Fruit fly (Drosophila melanogaster) whole organism, adult: ENCODE data around the gene CG42525.

Source experiments
- CG11617 ChIP-seq: fragments of 200-800 bp; sonication (Bioruptor generic); optimal IDR thresholded peaks from 2 replicates; lab custom pipeline; 2017; ENCODE audit warnings: mild to moderate bottlenecking, missing biosample characterization, missing genetic modification reagents, missing genetic modification characterization
- CG12768 ChIP-seq: fragments of 200-800 bp; sonication (Bioruptor generic); optimal IDR thresholded peaks from 2 replicates; lab custom pipeline; 2017; ENCODE audit warnings: missing biosample characterization, missing genetic modification characterization, mild to moderate bottlenecking, moderate library complexity, missing genetic modification reagents
- CG1620 ChIP-seq: fragments of 200-800 bp; sonication (Bioruptor generic); optimal IDR thresholded peaks from 2 replicates; lab custom pipeline; 2016; ENCODE audit warnings: missing biosample characterization, missing genetic modification characterization
- CG33017 ChIP-seq: fragments of 200-800 bp; sonication (Bioruptor generic); optimal IDR thresholded peaks from 2 replicates; lab custom pipeline; 2018; ENCODE audit warnings: missing biosample characterization, mild to moderate bottlenecking, missing genetic modification characterization, moderate library complexity
- CG5204 ChIP-seq: fragments of 200-800 bp; sonication (Bioruptor generic); optimal IDR thresholded peaks from 2 replicates; lab custom pipeline; 2016; ENCODE audit warnings: missing biosample characterization, missing genetic modification characterization
- CG7045 ChIP-seq: fragments of 200-800 bp; sonication (Bioruptor generic); optimal IDR thresholded peaks from 2 replicates; lab custom pipeline; 2017; ENCODE audit warnings: missing biosample characterization, mild to moderate bottlenecking, missing genetic modification characterization
- Crg-1 ChIP-seq: fragments of 200-800 bp; sonication (Bioruptor generic); optimal IDR thresholded peaks from 2 replicates; lab custom pipeline; 2016; ENCODE audit warnings: missing biosample characterization, missing genetic modification characterization
- Hr96 ChIP-seq: fragments of 200-800 bp; sonication (Bioruptor generic); optimal IDR thresholded peaks from 2 replicates; lab custom pipeline; 2016; ENCODE audit warnings: missing biosample characterization, missing genetic modification characterization
- Mnt ChIP-seq: fragments of 200-800 bp; sonication (Bioruptor generic); optimal IDR thresholded peaks from 2 replicates; lab custom pipeline; 2016; ENCODE audit warnings: missing biosample characterization, mild to moderate bottlenecking, missing genetic modification characterization
- cnc ChIP-seq, 2 experiments: fragments of >200 bp; optimal IDR thresholded peaks; 2 replicates each; lab custom pipeline; 2017
- kay ChIP-seq: fragments of 200-800 bp; sonication (Bioruptor generic); peaks from one replicate; lab custom pipeline; 2016; ENCODE audit warnings: missing biosample characterization, missing genetic modification characterization, borderline replicate concordance
- ovo ChIP-seq: fragments of 200-800 bp; sonication (Bioruptor generic); optimal IDR thresholded peaks from 2 replicates; lab custom pipeline; 2016; ENCODE audit warnings: missing biosample characterization, missing genetic modification characterization
- pad ChIP-seq: fragments of 200-800 bp; sonication (Bioruptor generic); optimal IDR thresholded peaks from 3 replicates; lab custom pipeline; 2017; ENCODE audit warnings: missing biosample characterization, missing genetic modification characterization, mild to moderate bottlenecking, moderate library complexity, missing genetic modification reagents
- toe ChIP-seq: fragments of 200-800 bp; sonication (Bioruptor generic); optimal IDR thresholded peaks from 2 replicates; lab custom pipeline; 2016; ENCODE audit warnings: missing biosample characterization, missing genetic modification characterization

dm6 chr3L:3159309-3160194 lies 30.0 kb downstream of the CG42525 start, which contains the start of the genes ND-30 and CG15812:
- no peak for TF ChIP-seq ovo
- no peak for TF ChIP-seq CG12768 (GFP tag; lab: Kevin White, UChicago)
- no peak for TF ChIP-seq CG7045 (GFP tag; lab: Kevin White, UChicago)
- no peak for TF ChIP-seq toe (GFP tag; lab: Kevin White, UChicago)
- TF ChIP-seq pad (GFP tag; lab: Kevin White, UChicago): no peak
- peak; percentile 53 for TF ChIP-seq CG11617 (GFP tag; lab: Kevin White, UChicago)
- peak; percentile 31 for TF ChIP-seq Crg-1 (GFP tag; lab: Kevin White, UChicago)
- peak; percentile 29 for TF ChIP-seq CG1620 (GFP tag; lab: Kevin White, UChicago)
- no peak for TF ChIP-seq Hr96 (GFP tag; lab: Kevin White, UChicago)
- no peak for TF ChIP-seq kay
- no peak for TF ChIP-seq CG5204 (GFP tag; lab: Kevin White, UChicago)
- no peak for TF ChIP-seq cnc (optimal IDR thresholded peaks at IDR 0.05; lab: Kevin White, UChicago)
- TF ChIP-seq Mnt (GFP tag; lab: Kevin White, UChicago): no peak
- TF ChIP-seq CG33017 (tag; lab: Kevin White, UChicago): no peak
